Worm (Caenorhabditis elegans) whole organism, L1 larva: ENCODE results near the gene spe-51.

Experiments used
- F16B12.6 ChIP-seq: fragments of 150-350 bp; optimal IDR thresholded peaks from 2 replicates; lab custom pipeline; 2014; ENCODE audit warnings: missing biosample characterization, missing genetic modification characterization
- aha-1 ChIP-seq: fragments of 150-350 bp; optimal IDR thresholded peaks from 2 replicates; lab custom pipeline; 2014; ENCODE audit warnings: missing biosample characterization, missing genetic modification characterization
- efl-1 ChIP-seq, 4 experiments: fragments of 150-350 bp; optimal IDR thresholded peaks in 3 of 4; peaks in 1 of 4; 1 replicate in 1 of 4; 2 replicates in 3 of 4; lab custom pipeline; 2014; ENCODE audit warnings: missing biosample characterization in 2 of 4, missing genetic modification characterization in 2 of 4, missing genetic modification reagents in 2 of 4
- elt-2 ChIP-seq: sonication (generic microtip); optimal IDR thresholded peaks from 2 replicates; lab custom pipeline; 2016; ENCODE audit warnings: missing genetic modification characterization, mild to moderate bottlenecking, inconsistent platforms, missing compliant biosample characterization, missing genetic modification reagents
- grh-1 ChIP-seq: fragments of 200-800 bp; sonication (Bioruptor generic); IDR thresholded peaks from 2 replicates; pipeline ENCODE4 v1.3.6; 2022; ENCODE audit warnings: missing genetic modification reagents, missing genetic modification characterization, missing compliant biosample characterization
- mdl-1 ChIP-seq, 2 experiments: fragments of 150-350 bp; optimal IDR thresholded peaks; 2 replicates each; lab custom pipeline; 2014 to 2017; ENCODE audit warnings: missing biosample characterization in 2 of 2, missing genetic modification characterization in 2 of 2, inconsistent platforms in 1 of 2
- nhr-237 ChIP-seq: fragments of 150-350 bp; optimal IDR thresholded peaks from 2 replicates; lab custom pipeline; 2014; ENCODE audit warnings: missing biosample characterization, missing genetic modification characterization
- nhr-90 ChIP-seq: sonication (generic microtip); optimal IDR thresholded peaks from 2 replicates; lab custom pipeline; 2016; ENCODE audit warnings: mild to moderate bottlenecking, missing genetic modification characterization, missing compliant biosample characterization; ENCODE audit not compliant: poor library complexity
- skn-1 ChIP-seq: fragments of 150-350 bp; optimal IDR thresholded peaks from 2 replicates; lab custom pipeline; 2014; ENCODE audit warnings: missing biosample characterization, missing genetic modification characterization
- zag-1 ChIP-seq: fragments of 150-350 bp; optimal IDR thresholded peaks from 2 replicates; lab custom pipeline; 2014; ENCODE audit warnings: missing biosample characterization, missing genetic modification characterization
- ztf-11 ChIP-seq, 2 experiments: sonication (generic microtip); optimal IDR thresholded peaks; 2 replicates each; lab custom pipeline; 2016 to 2017; ENCODE audit warnings: missing genetic modification characterization in 2 of 2, missing biosample characterization in 1 of 2, missing compliant biosample characterization in 1 of 2

ce11 chrIV:4655979-4656378, 36.6 kb upstream of the spe-51 start:
- TF ChIP-seq elt-2 (tag; lab: Kevin White, UChicago) = no peak
- TF ChIP-seq mdl-1 (tag; optimal IDR thresholded peaks at IDR 0.05; lab: Kevin White, UChicago) = no peak
- no peak for TF ChIP-seq nhr-90 (tag; lab: Kevin White, UChicago)
- TF ChIP-seq aha-1 = no peak
- no peak for TF ChIP-seq ztf-11 (tag; optimal IDR thresholded peaks at IDR 0.05; lab: Kevin White, UChicago)
- no peak for TF ChIP-seq efl-1 (optimal IDR thresholded peaks at IDR 0.05; lab: Kevin White, UChicago)
- no peak for TF ChIP-seq efl-1 (GFP tag; optimal IDR thresholded peaks at IDR 0.05 in 1 of 2; lab: Kevin White, UChicago)
- TF ChIP-seq zag-1 (tag; lab: Kevin White, UChicago) = no peak
- TF ChIP-seq nhr-237 (tag; lab: Kevin White, UChicago) = no peak
- no peak for TF ChIP-seq F16B12.6 (tag; lab: Kevin White, UChicago)
- no peak for TF ChIP-seq skn-1
- TF ChIP-seq grh-1 (GFP tag; lab: Robert Waterston, UW) = no peak
